Worm (Caenorhabditis elegans) whole organism, early embryonic: ENCODE data around the gene F14D7.2.

Experiments
- B0310.2 ChIP-seq: sonication (generic microtip); optimal IDR thresholded peaks from 2 replicates; lab custom pipeline; 2016; ENCODE audit warnings: mild to moderate bottlenecking, missing genetic modification characterization, missing compliant biosample characterization
- F13C5.2 ChIP-seq: sonication (generic microtip); optimal IDR thresholded peaks from 2 replicates; lab custom pipeline; 2017; ENCODE audit warnings: mild to moderate bottlenecking, missing genetic modification characterization, inconsistent platforms, missing compliant biosample characterization
- ama-1 ChIP-seq: fragments of 150-350 bp; optimal IDR thresholded peaks from 2 replicates; lab custom pipeline; 2014
- pes-1 ChIP-seq: fragments of 200-800 bp; sonication (Bioruptor generic); IDR thresholded peaks from 2 replicates; pipeline ENCODE4 v1.3.6; 2022; ENCODE audit warnings: missing genetic modification reagents, missing genetic modification characterization, missing compliant biosample characterization
- sea-1 ChIP-seq: fragments of 200-800 bp; sonication (Bioruptor generic); conservative IDR thresholded peaks from 2 replicates; pipeline ENCODE4 v1.3.6; 2022; ENCODE audit warnings: missing genetic modification characterization, missing compliant biosample characterization

DNA sequence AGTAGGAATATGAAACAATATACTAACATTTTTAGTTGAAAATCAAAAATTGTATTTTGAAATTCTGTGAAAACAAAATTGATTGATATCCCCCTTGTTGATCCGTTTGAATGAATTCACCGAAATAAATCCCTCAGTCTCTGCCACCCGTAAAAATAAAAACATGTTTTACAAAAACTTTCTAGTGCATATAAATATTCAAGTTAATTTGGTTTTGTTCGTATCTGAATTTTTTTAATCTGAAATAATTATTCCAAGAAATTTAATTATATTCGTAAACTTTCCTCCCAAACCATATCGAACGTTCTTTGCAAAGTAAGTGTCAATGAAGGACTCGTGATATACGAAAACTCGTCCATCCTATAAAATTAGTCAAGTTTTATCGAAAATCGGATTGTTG is 20.5 kb downstream of the F14D7.2 start, which contains the start of gene F40G12.6:
- no peak for TF ChIP-seq ama-1 (lab: Kevin White, UChicago)
- TF ChIP-seq sea-1 (GFP tag; lab: Robert Waterston, UW), result no peak
- TF ChIP-seq F13C5.2, result no peak
- no peak for TF ChIP-seq B0310.2 (tag; lab: Kevin White, UChicago)
- no peak for TF ChIP-seq pes-1 (GFP tag; lab: Robert Waterston, UW)
